Worm (Caenorhabditis elegans): ENCODE data around the gene ubq-1.

DNA sequence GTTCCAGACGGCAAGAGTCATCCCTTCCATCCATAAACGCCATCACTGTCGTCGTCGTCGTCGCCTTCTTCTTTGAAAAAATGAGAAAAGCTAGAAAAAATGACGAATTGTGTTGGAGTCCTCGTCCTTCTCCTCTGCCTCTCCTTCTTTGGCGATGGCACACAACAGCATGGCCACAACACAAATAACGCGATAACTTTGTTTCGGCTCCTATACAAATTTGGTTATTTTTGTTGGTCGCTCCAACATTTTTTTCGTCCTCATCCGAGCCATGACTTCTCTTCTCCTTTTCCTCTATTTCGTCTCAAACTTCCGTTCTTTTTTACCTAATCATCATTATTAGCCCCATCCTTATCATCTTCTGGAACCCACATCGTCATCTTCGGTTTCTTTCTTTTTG is 52.0 kb downstream of the ubq-1 start:
- TF ChIP-seq lin-13 (GFP tag; optimal IDR thresholded peaks at IDR 0.05) (no peak), skn-1 (tag; optimal IDR thresholded peaks at IDR 0.05) (no peak), unc-130 (GFP tag; optimal IDR thresholded peaks at IDR 0.05) (no peak)
